Worm (Caenorhabditis elegans) whole organism, mixed stage, embryonic: ENCODE results near the gene srz-42.

ENCODE experiments used
- M03D4.4 ChIP-seq: sonication (generic microtip); optimal IDR thresholded peaks from 2 replicates; lab custom pipeline; 2017; ENCODE audit warnings: mild to moderate bottlenecking, missing genetic modification characterization, missing compliant biosample characterization
- bed-3 ChIP-seq: fragments of 200-800 bp; sonication (Bioruptor generic); optimal IDR thresholded peaks from 3 replicates; lab custom pipeline; 2018; ENCODE audit warnings: mild to moderate bottlenecking, missing genetic modification characterization, moderate library complexity, missing compliant biosample characterization
- blmp-1 ChIP-seq: fragments of 150-350 bp; optimal IDR thresholded peaks from 2 replicates; lab custom pipeline; 2014; ENCODE audit warnings: missing biosample characterization, missing genetic modification characterization
- ceh-39 ChIP-seq: fragments of 150-350 bp; optimal IDR thresholded peaks from 2 replicates; lab custom pipeline; 2014; ENCODE audit warnings: missing biosample characterization, missing genetic modification characterization
- ceh-43 ChIP-seq: fragments of 200-800 bp; sonication (Bioruptor generic); optimal IDR thresholded peaks from 2 replicates; lab custom pipeline; 2018; ENCODE audit warnings: mild to moderate bottlenecking, missing genetic modification characterization, moderate library complexity, missing compliant biosample characterization
- ceh-83 ChIP-seq: fragments of 200-800 bp; sonication (Bioruptor generic); optimal IDR thresholded peaks from 2 replicates; lab custom pipeline; 2018; ENCODE audit warnings: mild to moderate bottlenecking, missing genetic modification characterization, missing compliant biosample characterization
- ces-1 ChIP-seq: fragments of 150-350 bp; optimal IDR thresholded peaks from 2 replicates; lab custom pipeline; 2014; ENCODE audit warnings: missing biosample characterization, missing genetic modification reagents, missing genetic modification characterization
- cnd-1 ChIP-seq: fragments of 200-800 bp; sonication (Bioruptor generic); optimal IDR thresholded peaks from 2 replicates; lab custom pipeline; 2018; ENCODE audit warnings: mild to moderate bottlenecking, missing genetic modification characterization, missing compliant biosample characterization
- drap-1 ChIP-seq: fragments of 200-800 bp; sonication (Bioruptor generic); optimal IDR thresholded peaks from 3 replicates; lab custom pipeline; 2018; ENCODE audit warnings: mild to moderate bottlenecking, missing genetic modification characterization, missing compliant biosample characterization
- elt-1 ChIP-seq: sonication (generic microtip); optimal IDR thresholded peaks from 2 replicates; lab custom pipeline; 2017; ENCODE audit warnings: missing genetic modification characterization, mild to moderate bottlenecking, missing compliant biosample characterization, antibody characterized with exemption, moderate library complexity, borderline replicate concordance; ENCODE audit not compliant: insufficient read depth
- elt-3 ChIP-seq: fragments of 150-350 bp; optimal IDR thresholded peaks from 2 replicates; lab custom pipeline; 2014; ENCODE audit warnings: missing biosample characterization, missing genetic modification characterization
- flh-1 ChIP-seq: fragments of 200-800 bp; sonication (Bioruptor generic); optimal IDR thresholded peaks from 2 replicates; lab custom pipeline; 2018; ENCODE audit warnings: mild to moderate bottlenecking, missing genetic modification characterization, moderate library complexity, missing compliant biosample characterization
- ham-2 ChIP-seq: fragments of 200-800 bp; sonication (Bioruptor generic); optimal IDR thresholded peaks from 2 replicates; lab custom pipeline; 2018; ENCODE audit warnings: mild to moderate bottlenecking, missing genetic modification characterization, missing compliant biosample characterization
- hlh-1 ChIP-seq: fragments of 150-350 bp; optimal IDR thresholded peaks from 2 replicates; lab custom pipeline; 2014; ENCODE audit warnings: missing biosample characterization, missing genetic modification reagents, missing genetic modification characterization
- lin-13 ChIP-seq: fragments of 150-350 bp; optimal IDR thresholded peaks from 2 replicates; lab custom pipeline; 2014; ENCODE audit warnings: missing biosample characterization, missing genetic modification characterization
- lin-32 ChIP-seq: fragments of 200-800 bp; sonication (Bioruptor generic); optimal IDR thresholded peaks from 2 replicates; lab custom pipeline; 2018; ENCODE audit warnings: mild to moderate bottlenecking, missing genetic modification characterization, missing compliant biosample characterization
- lsy-2 ChIP-seq: fragments of 150-350 bp; optimal IDR thresholded peaks from 2 replicates; lab custom pipeline; 2014; ENCODE audit warnings: missing biosample characterization, missing genetic modification characterization
- mab-5 ChIP-seq: fragments of 150-350 bp; optimal IDR thresholded peaks from 2 replicates; lab custom pipeline; 2014; ENCODE audit warnings: missing biosample characterization, missing genetic modification characterization
- mep-1 ChIP-seq: fragments of 150-350 bp; optimal IDR thresholded peaks from 2 replicates; lab custom pipeline; 2017; ENCODE audit warnings: missing biosample characterization, missing genetic modification reagents, missing genetic modification characterization, inconsistent platforms
- mls-2 ChIP-seq: sonication (generic microtip); optimal IDR thresholded peaks from 2 replicates; lab custom pipeline; 2016; ENCODE audit warnings: mild to moderate bottlenecking, missing genetic modification characterization, moderate library complexity, missing compliant biosample characterization
- nhr-12 ChIP-seq: fragments of 150-350 bp; optimal IDR thresholded peaks from 2 replicates; lab custom pipeline; 2014; ENCODE audit warnings: missing biosample characterization, missing genetic modification characterization
- nhr-2 ChIP-seq: fragments of 150-350 bp; optimal IDR thresholded peaks from 2 replicates; lab custom pipeline; 2014; ENCODE audit warnings: missing biosample characterization, missing genetic modification characterization
- nhr-237 ChIP-seq: fragments of 150-350 bp; optimal IDR thresholded peaks from 2 replicates; lab custom pipeline; 2014; ENCODE audit warnings: missing biosample characterization, missing genetic modification characterization
- nhr-28 ChIP-seq: fragments of 150-350 bp; optimal IDR thresholded peaks from 2 replicates; lab custom pipeline; 2014; ENCODE audit warnings: missing biosample characterization, missing genetic modification characterization
- nhr-76 ChIP-seq: sonication (generic microtip); optimal IDR thresholded peaks from 2 replicates; lab custom pipeline; 2017; ENCODE audit warnings: missing biosample characterization, missing genetic modification characterization
- pha-4 ChIP-seq: fragments of 150-350 bp; optimal IDR thresholded peaks from 2 replicates; lab custom pipeline; 2018; ENCODE audit warnings: missing biosample characterization, missing genetic modification reagents, missing genetic modification characterization
- sem-2 ChIP-seq: fragments of 200-800 bp; sonication (Bioruptor generic); optimal IDR thresholded peaks from 2 replicates; lab custom pipeline; 2018; ENCODE audit warnings: mild to moderate bottlenecking, missing genetic modification characterization, missing compliant biosample characterization
- snpc-4 ChIP-seq: fragments of 150-350 bp; optimal IDR thresholded peaks from 2 replicates; lab custom pipeline; 2014; ENCODE audit warnings: missing biosample characterization, missing genetic modification characterization
- sptf-1 ChIP-seq: sonication (generic microtip); optimal IDR thresholded peaks from 2 replicates; lab custom pipeline; 2017; ENCODE audit warnings: mild to moderate bottlenecking, missing genetic modification characterization, moderate library complexity, missing compliant biosample characterization
- tbx-8 ChIP-seq: fragments of 200-800 bp; sonication (Bioruptor generic); optimal IDR thresholded peaks from 2 replicates; lab custom pipeline; 2018; ENCODE audit warnings: mild to moderate bottlenecking, missing genetic modification characterization, moderate library complexity, missing compliant biosample characterization
- unc-120 ChIP-seq: sonication (generic microtip); optimal IDR thresholded peaks from 2 replicates; lab custom pipeline; 2017; ENCODE audit warnings: missing genetic modification characterization, missing compliant biosample characterization; ENCODE audit not compliant: poor library complexity, severe bottlenecking
- unc-39 ChIP-seq: fragments of 150-350 bp; optimal IDR thresholded peaks from 2 replicates; lab custom pipeline; 2014; ENCODE audit warnings: missing biosample characterization, missing genetic modification characterization
- unc-62 ChIP-seq: fragments of 150-350 bp; optimal IDR thresholded peaks from 2 replicates; lab custom pipeline; 2014; ENCODE audit warnings: missing biosample characterization, missing genetic modification reagents, missing genetic modification characterization
- zip-8 ChIP-seq: fragments of 150-350 bp; optimal IDR thresholded peaks from 2 replicates; lab custom pipeline; 2014; ENCODE audit warnings: missing biosample characterization, missing genetic modification characterization
- ztf-11 ChIP-seq: fragments of 150-350 bp; optimal IDR thresholded peaks from 2 replicates; lab custom pipeline; 2014; ENCODE audit warnings: missing biosample characterization, missing genetic modification characterization

Gene srz-42

ce11 chrIV:14129091-14129490 lies at the start of gene srz-42:
Gene srz-42, plus strand, starts transcription at chrIV:14129391.
- TF ChIP-seq lsy-2 (tag; lab: Kevin White, UChicago) (no peak), lin-32 (GFP tag; lab: Kevin White, UChicago) (no peak), nhr-28 (tag; lab: Kevin White, UChicago) (no peak), mls-2 (tag; lab: Kevin White, UChicago) (no peak), mep-1 (tag; lab: Kevin White, UChicago) (no peak), ceh-83 (GFP tag; lab: Kevin White, UChicago) (no peak), ceh-43 (GFP tag; lab: Kevin White, UChicago) (no peak), ceh-39 (tag; lab: Kevin White, UChicago) (no peak), lin-13 (no peak), unc-39 (no peak), pha-4 (tag; lab: Kevin White, UChicago) (no peak)

ce11 chrIV:14082956-14083355 lies 46.2 kb upstream of the srz-42 start:
- TF ChIP-seq elt-1 (peak; percentile 10), unc-120 (no peak)

ce11 chrIV:14083505-14083904 lies 45.7 kb upstream of the srz-42 start, which contains the start of gene F52B11.2:
Gene F52B11.2, plus strand, starts transcription at chrIV:14083568.
- TF ChIP-seq elt-1 (no peak), ces-1 (no peak), bed-3 (GFP tag; lab: Kevin White, UChicago) (no peak), ham-2 (GFP tag; lab: Kevin White, UChicago) (no peak), ceh-39 (tag; lab: Kevin White, UChicago) (no peak), nhr-12 (tag; lab: Kevin White, UChicago) (no peak), nhr-2 (tag; lab: Kevin White, UChicago) (no peak), zip-8 (tag; lab: Kevin White, UChicago) (no peak), M03D4.4 (tag; lab: Kevin White, UChicago) (no peak), elt-3 (no peak), ceh-83 (GFP tag; lab: Kevin White, UChicago) (no peak), sem-2 (GFP tag; lab: Kevin White, UChicago) (no peak), tbx-8 (GFP tag; lab: Kevin White, UChicago) (no peak), unc-120 (no peak), unc-39 (no peak), drap-1 (GFP tag; lab: Kevin White, UChicago) (no peak), sptf-1 (tag; lab: Kevin White, UChicago) (no peak), hlh-1 (tag; lab: Kevin White, UChicago) (no peak), cnd-1 (tag; lab: Kevin White, UChicago) (no peak), mab-5 (tag; lab: Kevin White, UChicago) (no peak)

- no peak for TF ChIP-seq tbx-8 (GFP tag; lab: Kevin White, UChicago)
- peak; percentile 77 for TF ChIP-seq elt-1
Measured at ce11 chrIV:14086395-14086794, 42.8 kb upstream of the srz-42 start.

- TF ChIP-seq zip-8 (tag; lab: Kevin White, UChicago): no peak
- no peak for TF ChIP-seq tbx-8 (GFP tag; lab: Kevin White, UChicago)
- TF ChIP-seq mab-5 (tag; lab: Kevin White, UChicago): no peak
- no peak for TF ChIP-seq drap-1 (GFP tag; lab: Kevin White, UChicago)
- TF ChIP-seq lsy-2 (tag; lab: Kevin White, UChicago): no peak
- no peak for TF ChIP-seq mep-1 (tag; lab: Kevin White, UChicago)
- no peak for TF ChIP-seq nhr-237
- no peak for TF ChIP-seq snpc-4
- TF ChIP-seq mls-2 (tag; lab: Kevin White, UChicago): no peak
- no peak for TF ChIP-seq ceh-83 (GFP tag; lab: Kevin White, UChicago)
- TF ChIP-seq sem-2 (GFP tag; lab: Kevin White, UChicago): no peak
- TF ChIP-seq lin-13: no peak
- peak; percentile 62 for TF ChIP-seq nhr-2 (tag; lab: Kevin White, UChicago)
- no peak for TF ChIP-seq pha-4 (tag; lab: Kevin White, UChicago)
- TF ChIP-seq elt-1: peak; percentile 59
- no peak for TF ChIP-seq ham-2 (GFP tag; lab: Kevin White, UChicago)
- no peak for TF ChIP-seq unc-39
- TF ChIP-seq ces-1: no peak
- TF ChIP-seq ztf-11 (tag; lab: Kevin White, UChicago): no peak
- TF ChIP-seq ceh-43 (GFP tag; lab: Kevin White, UChicago): no peak
- TF ChIP-seq unc-62 (GFP tag; lab: Kevin White, UChicago): peak; percentile 35
- no peak for TF ChIP-seq bed-3 (GFP tag; lab: Kevin White, UChicago)
- no peak for TF ChIP-seq sptf-1 (tag; lab: Kevin White, UChicago)
- TF ChIP-seq blmp-1 (tag; lab: Kevin White, UChicago): peak; percentile 90
- TF ChIP-seq cnd-1 (tag; lab: Kevin White, UChicago): no peak
- TF ChIP-seq nhr-12 (tag; lab: Kevin White, UChicago): no peak
- no peak for TF ChIP-seq lin-32 (GFP tag; lab: Kevin White, UChicago)
- no peak for TF ChIP-seq ceh-39 (tag; lab: Kevin White, UChicago)
- TF ChIP-seq flh-1 (GFP tag; lab: Kevin White, UChicago): no peak
- no peak for TF ChIP-seq hlh-1 (tag; lab: Kevin White, UChicago)
- TF ChIP-seq nhr-76 (tag; lab: Kevin White, UChicago): no peak
- no peak for TF ChIP-seq elt-3
- TF ChIP-seq, all 35 proteins: peak for 4
Measured at ce11 chrIV:14089749-14090148, 39.4 kb upstream of the srz-42 start.
